Worm (Caenorhabditis elegans) whole organism, L4 larva: ENCODE data around the gene ZK792.5.

Experiments
- ama-1 ChIP-seq: fragments of 150-350 bp; optimal IDR thresholded peaks from 2 replicates; lab custom pipeline; 2014; ENCODE audit warnings: inconsistent platforms, mixed read lengths
- ceh-82 ChIP-seq: sonication (generic microtip); optimal IDR thresholded peaks from 2 replicates; lab custom pipeline; 2017; ENCODE audit warnings: missing biosample characterization, missing genetic modification characterization
- daf-12 ChIP-seq: fragments of 150-350 bp; optimal IDR thresholded peaks from 2 replicates; lab custom pipeline; 2014; ENCODE audit warnings: missing biosample characterization, missing genetic modification reagents, missing genetic modification characterization
- hlh-30 ChIP-seq: sonication (generic microtip); optimal IDR thresholded peaks from 2 replicates; lab custom pipeline; 2017; ENCODE audit warnings: antibody characterized with exemption, mild to moderate bottlenecking, missing genetic modification characterization, missing compliant biosample characterization; ENCODE audit not compliant: insufficient read depth
- lin-13 ChIP-seq: fragments of 150-350 bp; optimal IDR thresholded peaks from 2 replicates; lab custom pipeline; 2014; ENCODE audit warnings: missing biosample characterization, missing genetic modification reagents, missing genetic modification characterization
- mdt-29 ChIP-seq: fragments of 200-800 bp; sonication (Bioruptor generic); IDR thresholded peaks from 2 replicates; pipeline ENCODE4 v1.3.6; 2022; ENCODE audit warnings: missing genetic modification reagents, missing genetic modification characterization, missing compliant biosample characterization
- nhr-237 ChIP-seq: sonication (generic microtip); optimal IDR thresholded peaks from 2 replicates; lab custom pipeline; 2017; ENCODE audit warnings: missing biosample characterization, missing genetic modification characterization
- nhr-77 ChIP-seq: fragments of 150-350 bp; optimal IDR thresholded peaks from 2 replicates; lab custom pipeline; 2014; ENCODE audit warnings: missing biosample characterization, missing genetic modification characterization
- pqm-1 ChIP-seq: sonication (generic microtip); optimal IDR thresholded peaks from 2 replicates; lab custom pipeline; 2017; ENCODE audit warnings: missing biosample characterization, missing genetic modification characterization
- spr-1 ChIP-seq: sonication (generic microtip); optimal IDR thresholded peaks from 2 replicates; lab custom pipeline; 2016; ENCODE audit warnings: mild to moderate bottlenecking, missing genetic modification characterization, missing compliant biosample characterization
- unc-62 ChIP-seq, 3 experiments: fragments of 150-350 bp in 1 of 3; sonication (generic microtip); optimal IDR thresholded peaks in 2 of 3; peaks in 1 of 3; 1 replicate in 1 of 3; 2 replicates in 2 of 3; lab custom pipeline; 2014 to 2017; ENCODE audit warnings: missing biosample characterization in 3 of 3, missing genetic modification characterization in 3 of 3, missing genetic modification reagents in 3 of 3, missing genotype in 1 of 3
- zag-1 ChIP-seq: fragments of 150-350 bp; optimal IDR thresholded peaks from 2 replicates; lab custom pipeline; 2014; ENCODE audit warnings: missing biosample characterization, missing genetic modification characterization

DNA sequence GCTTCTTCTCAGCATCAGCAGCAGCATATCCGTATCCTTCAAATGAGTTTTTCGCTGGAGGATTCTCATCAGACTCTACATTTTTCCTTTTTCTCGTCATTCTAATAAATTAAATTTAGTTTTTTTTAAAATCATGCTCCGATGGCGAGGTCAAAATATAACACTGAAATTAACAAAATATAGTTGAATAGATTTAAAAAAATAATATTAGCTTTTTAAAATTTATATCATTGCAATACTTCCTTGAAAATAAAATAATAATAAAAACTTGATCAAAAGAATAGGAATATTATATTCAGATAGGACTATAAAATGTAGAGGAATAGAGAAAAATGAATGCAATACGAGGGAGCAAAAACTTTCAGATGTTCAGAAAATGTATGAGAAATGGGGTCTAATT lies at the start of gene ZK792.5:
- TF ChIP-seq hlh-30 (tag; lab: Kevin White, UChicago) (no peak), unc-62 (GFP tag; optimal IDR thresholded peaks at IDR 0.05 in 1 of 2; lab: Kevin White, UChicago) (no peak), unc-62 (tag; optimal IDR thresholded peaks at IDR 0.05; lab: Kevin White, UChicago) (no peak), zag-1 (tag; lab: Kevin White, UChicago) (no peak), ama-1 (lab: Kevin White, UChicago) (no peak), mdt-29 (GFP tag; lab: Robert Waterston, UW) (no peak), ceh-82 (tag; lab: Kevin White, UChicago) (no peak), pqm-1 (tag; lab: Kevin White, UChicago) (no peak), spr-1 (no peak), lin-13 (GFP tag; lab: Kevin White, UChicago) (no peak), nhr-237 (tag; lab: Kevin White, UChicago) (no peak), nhr-77 (tag; lab: Kevin White, UChicago) (no peak), daf-12 (tag; lab: Kevin White, UChicago) (no peak)
